Fruit fly (Drosophila melanogaster): ENCODE data around the gene CG8916.

dm6 chrX:15941527-15941926, 19.8 kb downstream of the CG8916 start:
- no peak for TF ChIP-seq CTCF (optimal IDR thresholded peaks at IDR 0.05)
- TF ChIP-seq CG8478 (optimal IDR thresholded peaks at IDR 0.05) = no peak

Measured in S2 (cell line).